Worm (Caenorhabditis elegans) whole organism, L4/young adult: Measurements from ENCODE around the gene F56D6.13.
"Not testable (repeated sequence)": the region's sequence is repeated elsewhere in the genome, so short reads cannot be mapped to it uniquely, and the experiment has no call there.

Experiments used
- W03F9.2 ChIP-seq: fragments of 150-350 bp; optimal IDR thresholded peaks from 2 replicates; lab custom pipeline; 2014; ENCODE audit warnings: missing biosample characterization, missing genetic modification characterization
- dao-5 ChIP-seq: sonication (generic microtip); optimal IDR thresholded peaks from 2 replicates; lab custom pipeline; 2016; ENCODE audit warnings: missing genotype, missing genetic modification characterization, moderate library complexity, missing compliant biosample characterization
- him-1 ChIP-seq: sonication (generic microtip); optimal IDR thresholded peaks from 2 replicates; lab custom pipeline; 2016; ENCODE audit warnings: missing genotype, missing genetic modification reagents, missing genetic modification characterization, missing compliant biosample characterization

F56D6.13 gene

DNA sequence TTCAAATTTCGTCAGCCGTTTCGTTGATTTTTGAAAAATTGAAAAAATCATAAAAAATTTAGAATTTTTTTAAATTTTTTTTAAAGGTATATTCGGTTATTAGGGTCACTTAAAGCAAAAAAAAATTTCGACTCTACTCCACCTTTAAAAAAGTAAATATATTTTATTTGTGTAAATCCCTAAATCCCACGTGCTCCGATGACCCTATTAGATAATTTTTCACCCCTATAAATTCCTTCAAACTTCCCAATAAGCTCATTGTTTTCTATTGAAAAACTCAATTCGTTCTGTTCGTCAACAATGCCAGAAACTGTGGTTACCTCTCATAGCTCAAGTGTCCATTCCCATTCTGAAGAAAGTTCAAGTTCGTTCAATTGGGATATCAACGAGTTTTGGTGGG, 3.4 kb downstream of the F56D6.13 start, which contains the start of gene F56D6.20:
Gene F56D6.20, plus strand, starts transcription at position 301 of the 400 bp plus-strand sequence.
- TF ChIP-seq dao-5 (no peak), W03F9.2 (tag; lab: Kevin White, UChicago) (no peak), him-1 (tag; lab: Kevin White, UChicago) (no peak)

DNA sequence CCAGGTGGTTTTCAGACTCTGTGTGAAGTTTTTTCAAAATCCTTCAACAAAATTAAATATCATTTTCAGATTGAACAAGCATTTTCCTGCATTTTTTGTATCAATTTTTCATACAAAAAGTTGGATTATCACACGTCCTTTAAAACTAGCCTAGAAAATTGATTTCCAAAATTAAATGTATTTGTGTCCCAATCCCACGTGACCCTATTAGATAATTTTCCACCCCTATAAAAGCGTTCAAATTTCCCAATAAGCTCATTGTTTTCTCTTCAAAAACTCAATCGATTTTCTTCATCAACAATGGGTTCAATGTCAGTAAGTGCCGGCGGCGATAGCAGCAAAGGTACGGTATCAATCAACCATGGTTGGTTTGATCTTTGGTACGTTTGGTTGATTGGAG, 5.2 kb downstream of the F56D6.13 start, which contains the start of gene F56D6.19:
Gene F56D6.19, plus strand, starts transcription at position 301 of the 400 bp plus-strand sequence.
- TF ChIP-seq him-1 (tag; lab: Kevin White, UChicago), result no peak
- no peak for TF ChIP-seq dao-5
- TF ChIP-seq W03F9.2 (tag; lab: Kevin White, UChicago), result no peak

ce11 chrIV:3915296-3915695, 6.1 kb downstream of the F56D6.13 start, which contains the start of gene srz-20:
srz-20 (plus strand) TSS chrIV:3915596.
- TF ChIP-seq him-1 (tag; lab: Kevin White, UChicago) (no peak), W03F9.2 (tag; lab: Kevin White, UChicago) (no peak), dao-5 (no peak)

- TF ChIP-seq him-1 (tag; lab: Kevin White, UChicago) (no peak), W03F9.2 (tag; lab: Kevin White, UChicago) (no peak), dao-5 (no peak)
These were observed 8.2 kb downstream of the F56D6.13 start, which contains the start of gene F56D6.14 for ce11 chrIV:3917405-3917804. F56D6.14 (plus strand) TSS chrIV:3917705.

- TF ChIP-seq W03F9.2 (tag; lab: Kevin White, UChicago) (no peak), dao-5 (no peak), him-1 (tag; lab: Kevin White, UChicago) (no peak)
These were observed 8.9 kb downstream of the F56D6.13 start, which contains the start of gene F56D6.23 for ce11 chrIV:3918160-3918559. F56D6.23 (plus strand) TSS chrIV:3918460.

ce11 chrIV:3919506-3919905, 10.3 kb downstream of the F56D6.13 start, which contains the start of gene srz-19:
srz-19 (plus strand) TSS chrIV:3919806.
- no peak for TF ChIP-seq W03F9.2 (tag; lab: Kevin White, UChicago)
- no peak for TF ChIP-seq him-1 (tag; lab: Kevin White, UChicago)
- TF ChIP-seq dao-5, result no peak

DNA sequence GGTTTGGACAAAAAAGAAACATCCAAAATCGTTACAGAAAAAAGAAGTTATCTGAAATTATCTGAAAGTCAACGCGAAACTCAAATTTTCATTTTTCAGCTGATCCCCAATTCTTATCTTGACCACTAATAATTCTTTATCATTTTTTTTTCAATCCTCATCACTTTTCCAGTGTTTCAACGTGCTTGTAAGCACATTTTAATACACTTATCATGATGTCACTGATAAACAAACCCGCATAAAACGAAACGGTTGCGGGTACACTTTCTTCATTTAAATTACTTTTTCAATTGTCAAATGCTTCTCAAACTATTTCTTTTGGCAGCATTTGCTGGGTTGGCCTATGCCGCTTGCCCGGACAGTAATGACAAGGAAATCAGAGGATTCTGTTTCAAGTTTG, 12.7 kb downstream of the F56D6.13 start, which contains the start of gene clec-67:
Gene clec-67, plus strand, starts transcription at position 268 of the 400 bp plus-strand sequence.
- no peak for TF ChIP-seq W03F9.2 (tag; lab: Kevin White, UChicago)
- no peak for TF ChIP-seq dao-5
- TF ChIP-seq him-1 (tag; lab: Kevin White, UChicago), result no peak

DNA sequence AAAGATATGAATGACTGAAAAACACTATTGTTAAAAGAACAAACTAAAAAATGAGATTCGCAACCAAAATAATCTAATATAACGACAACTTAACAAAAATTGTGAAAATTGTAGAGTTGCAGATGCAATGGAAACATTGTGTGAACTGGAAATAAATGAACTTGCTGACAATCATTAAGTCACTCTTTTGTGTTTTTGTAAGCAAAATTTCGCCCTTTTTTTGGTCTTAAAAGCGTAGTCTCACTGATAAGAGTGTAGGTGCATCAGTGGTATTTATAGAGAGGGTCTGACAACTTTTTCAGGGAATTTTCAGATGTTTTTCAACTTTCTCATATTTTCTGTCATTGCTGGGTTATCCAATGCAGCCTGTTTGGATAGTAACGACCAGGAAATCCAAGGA, 16.9 kb downstream of the F56D6.13 start, which contains the start of gene clec-68:
Gene clec-68, plus strand, starts transcription at position 301 of the 400 bp plus-strand sequence.
- no peak for TF ChIP-seq W03F9.2 (tag; lab: Kevin White, UChicago)
- TF ChIP-seq him-1 (tag; lab: Kevin White, UChicago), result no peak
- TF ChIP-seq dao-5, result no peak

ce11 chrIV:3932408-3932807, 23.2 kb downstream of the F56D6.13 start, which contains the start of gene clec-70:
clec-70 (plus strand) TSS chrIV:3932708.
- TF ChIP-seq him-1 (tag; lab: Kevin White, UChicago); W03F9.2 (tag; lab: Kevin White, UChicago); dao-5: not testable (repeated sequence)

ce11 chrIV:3937097-3937496, 27.9 kb downstream of the F56D6.13 start, which contains the start of gene clec-71:
clec-71 (plus strand) TSS chrIV:3937458.
- TF ChIP-seq W03F9.2 (tag; lab: Kevin White, UChicago), result no peak
- TF ChIP-seq dao-5, result no peak
- no peak for TF ChIP-seq him-1 (tag; lab: Kevin White, UChicago)

DNA sequence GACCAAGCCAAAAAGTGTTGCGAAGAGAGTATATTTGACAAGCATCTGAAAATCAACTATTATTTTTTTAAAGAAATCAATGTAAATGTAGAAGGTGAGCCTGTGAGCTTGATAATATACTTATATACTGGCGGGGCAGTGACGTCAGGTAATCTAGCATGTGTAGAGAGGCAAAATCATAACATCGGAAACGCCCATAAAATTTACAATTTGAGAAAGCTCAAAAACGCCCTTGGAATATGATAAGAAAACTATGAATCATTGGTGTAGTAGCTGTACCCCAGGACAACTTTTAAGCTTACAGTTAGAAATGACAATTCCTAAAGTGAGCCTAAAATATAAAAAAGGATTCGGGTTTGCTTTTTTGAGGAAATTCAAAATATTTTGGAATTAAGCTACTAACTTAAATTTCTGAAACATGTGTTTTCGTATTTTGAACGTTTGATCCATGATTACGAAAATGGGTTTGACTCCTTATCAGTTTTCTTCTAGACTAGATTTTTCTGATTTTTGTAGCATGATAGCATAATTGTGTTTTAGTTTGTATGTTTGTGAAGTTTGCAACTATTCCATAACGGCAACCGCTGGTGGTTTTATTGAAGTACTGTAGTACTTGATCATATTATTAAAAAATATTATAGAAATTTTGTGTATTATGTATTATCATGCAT, 32.6 kb downstream of the F56D6.13 start, which contains the start of gene clec-174:
Gene clec-174, minus strand, starts transcription at position 51 of the 671 bp plus-strand sequence.
- TF ChIP-seq him-1 (tag; lab: Kevin White, UChicago) (no peak), W03F9.2 (tag; lab: Kevin White, UChicago) (no peak), dao-5 (no peak)

ce11 chrIV:3943003-3943402, 33.8 kb downstream of the F56D6.13 start, which contains the start of gene Y46C8AL.11:
Y46C8AL.11 (plus strand) TSS chrIV:3943303.
- TF ChIP-seq him-1 (tag; lab: Kevin White, UChicago) (no peak), W03F9.2 (tag; lab: Kevin White, UChicago) (no peak), dao-5 (no peak)

DNA sequence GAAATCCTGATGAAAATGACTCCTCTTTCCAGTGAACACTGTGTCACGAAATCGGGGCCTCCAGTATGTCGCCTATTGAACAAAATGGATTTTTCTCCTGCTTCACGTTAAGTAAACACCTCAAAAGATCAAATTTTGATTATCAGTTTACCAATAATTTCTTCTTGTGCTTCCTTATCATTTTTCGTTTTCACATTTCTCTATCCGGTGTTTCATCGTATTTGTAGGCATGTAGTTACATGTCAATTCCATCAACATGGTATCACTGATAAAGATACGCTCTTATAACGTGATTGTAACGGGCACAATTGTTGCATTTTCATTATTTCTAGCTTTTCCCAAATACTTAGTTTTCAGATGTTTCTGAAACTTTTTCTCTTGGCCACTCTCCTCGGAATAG, 35.2 kb downstream of the F56D6.13 start, which contains the start of gene clec-72:
Gene clec-72, plus strand, starts transcription at position 358 of the 400 bp plus-strand sequence.
- no peak for TF ChIP-seq him-1 (tag; lab: Kevin White, UChicago)
- TF ChIP-seq dao-5, result no peak
- TF ChIP-seq W03F9.2 (tag; lab: Kevin White, UChicago), result no peak

DNA sequence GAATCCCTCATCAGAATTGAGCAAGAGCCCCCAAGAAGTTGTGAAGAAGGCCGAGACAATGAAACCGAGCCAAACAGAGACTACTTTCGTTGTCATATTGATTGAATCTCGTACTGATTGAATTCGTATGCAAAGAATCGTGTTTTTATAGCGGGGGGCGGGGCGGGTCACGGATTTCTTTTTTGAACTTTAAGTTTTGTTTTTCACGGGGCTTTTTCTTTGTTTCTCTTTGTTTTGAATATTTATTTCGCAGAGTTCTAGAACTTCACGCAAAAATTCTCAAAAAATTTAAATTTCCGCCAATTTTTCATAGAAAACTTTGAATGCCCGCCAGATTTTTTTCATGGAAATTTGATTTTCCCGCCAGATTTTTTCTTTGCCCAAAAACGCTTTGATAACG, 46.9 kb downstream of the F56D6.13 start, which contains the start of gene clec-73:
Gene clec-73, minus strand, starts transcription at position 101 of the 400 bp plus-strand sequence.
- TF ChIP-seq W03F9.2 (tag; lab: Kevin White, UChicago) (no peak), dao-5 (no peak), him-1 (tag; lab: Kevin White, UChicago) (no peak)
